Fruit fly (Drosophila melanogaster): ENCODE measurements around the gene del.

dm6 chr2L:21197178-21197577, 48.8 kb upstream of the del start:
- TF ChIP-seq pan (optimal IDR thresholded peaks at IDR 0.05) (no peak), psq (optimal IDR thresholded peaks at IDR 0.05) (no peak), CG8478 (optimal IDR thresholded peaks at IDR 0.05) (no peak), usp (GFP tag; optimal IDR thresholded peaks at IDR 0.05) (no peak)
